Worm (Caenorhabditis elegans) whole organism, L4 larva: ENCODE measurements around the gene C02B4.3.

ENCODE experiments used
- ZK546.5 ChIP-seq, 2 experiments: sonication (generic microtip); optimal IDR thresholded peaks; 2 replicates each; lab custom pipeline; 2017; ENCODE audit warnings: missing biosample characterization in 2 of 2, missing genetic modification characterization in 2 of 2
- ama-1 ChIP-seq: fragments of 150-350 bp; optimal IDR thresholded peaks from 2 replicates; lab custom pipeline; 2014; ENCODE audit warnings: inconsistent platforms, mixed read lengths
- ceh-28 ChIP-seq: fragments of 150-350 bp; optimal IDR thresholded peaks from 2 replicates; lab custom pipeline; 2014; ENCODE audit warnings: missing biosample characterization, missing genetic modification reagents, missing genetic modification characterization
- daf-12 ChIP-seq: fragments of 150-350 bp; optimal IDR thresholded peaks from 2 replicates; lab custom pipeline; 2014; ENCODE audit warnings: missing biosample characterization, missing genetic modification reagents, missing genetic modification characterization
- fkh-10 ChIP-seq: fragments of 150-350 bp; optimal IDR thresholded peaks from 2 replicates; lab custom pipeline; 2014; ENCODE audit warnings: missing biosample characterization, missing genetic modification reagents, missing genetic modification characterization
- fos-1 ChIP-seq: fragments of 150-350 bp; optimal IDR thresholded peaks from 2 replicates; lab custom pipeline; 2014; ENCODE audit warnings: missing biosample characterization, missing genetic modification characterization
- lsy-2 ChIP-seq, 2 experiments: fragments of 150-350 bp in 1 of 2; sonication (generic microtip) in 1 of 2; optimal IDR thresholded peaks; 2 replicates each; lab custom pipeline; 2014 to 2017; ENCODE audit warnings: missing biosample characterization in 2 of 2, missing genetic modification characterization in 2 of 2
- nhr-237 ChIP-seq: sonication (generic microtip); optimal IDR thresholded peaks from 2 replicates; lab custom pipeline; 2017; ENCODE audit warnings: missing biosample characterization, missing genetic modification characterization
- nhr-28 ChIP-seq: fragments of 150-350 bp; optimal IDR thresholded peaks from 2 replicates; lab custom pipeline; 2014; ENCODE audit warnings: missing biosample characterization, missing genetic modification characterization
- nhr-77 ChIP-seq: fragments of 150-350 bp; optimal IDR thresholded peaks from 2 replicates; lab custom pipeline; 2014; ENCODE audit warnings: missing biosample characterization, missing genetic modification characterization
- set-16 ChIP-seq: fragments of 200-800 bp; sonication (Bioruptor generic); IDR thresholded peaks from 2 replicates; pipeline ENCODE4 v1.3.6; 2022; ENCODE audit warnings: missing genetic modification reagents, missing genetic modification characterization, missing compliant biosample characterization
- zag-1 ChIP-seq: fragments of 150-350 bp; optimal IDR thresholded peaks from 2 replicates; lab custom pipeline; 2014; ENCODE audit warnings: missing biosample characterization, missing genetic modification characterization

DNA sequence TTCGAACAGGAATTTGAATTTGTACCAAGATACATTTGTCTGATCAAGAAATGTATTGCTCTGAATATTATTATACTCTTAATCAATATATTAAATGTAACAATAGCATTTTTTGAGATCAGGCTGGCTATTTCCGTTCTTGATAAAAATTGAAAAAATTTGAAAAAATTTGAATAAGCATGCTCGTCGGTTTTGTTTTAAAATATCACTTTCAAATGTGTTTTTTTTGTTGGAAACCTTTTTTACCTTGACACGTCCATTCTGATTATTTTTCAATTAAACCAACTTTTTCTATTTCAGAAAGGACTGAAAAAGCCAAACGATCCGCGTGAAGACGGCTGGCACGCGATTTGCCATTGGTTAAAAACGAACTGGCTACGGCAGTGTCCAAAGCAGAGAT lies 18.9 kb upstream of the C02B4.3 start, which contains the start of gene adt-1:
- TF ChIP-seq fos-1 (tag; lab: Kevin White, UChicago) (no peak), set-16 (GFP tag; lab: Robert Waterston, UW) (no peak), nhr-28 (tag; lab: Kevin White, UChicago) (no peak), zag-1 (tag; lab: Kevin White, UChicago) (no peak), fkh-10 (GFP tag; lab: Kevin White, UChicago) (no peak), nhr-77 (tag; lab: Kevin White, UChicago) (no peak), ceh-28 (tag; lab: Kevin White, UChicago) (no peak), ama-1 (lab: Kevin White, UChicago) (no peak), ZK546.5 (tag; optimal IDR thresholded peaks at IDR 0.05; lab: Kevin White, UChicago) (no peak), lsy-2 (tag; optimal IDR thresholded peaks at IDR 0.05; lab: Kevin White, UChicago) (no peak), nhr-237 (tag; lab: Kevin White, UChicago) (no peak), daf-12 (tag; lab: Kevin White, UChicago) (no peak)
